Fruit fly (Drosophila melanogaster) whole organism, embryonic: ENCODE measurements around the gene CG12477.

Experiments used
- Aef1 ChIP-seq: fragments of 200-800 bp; sonication (Bioruptor generic); IDR thresholded peaks from 3 replicates; pipeline ENCODE4 v1.3.6; 2022; ENCODE audit warnings: missing biosample characterization, missing genetic modification characterization
- Atf3 ChIP-seq: fragments of 200-800 bp; sonication (Bioruptor generic); optimal IDR thresholded peaks from 3 replicates; lab custom pipeline; 2016; ENCODE audit warnings: missing biosample characterization, missing genetic modification characterization
- Blimp-1 ChIP-seq: fragments of 200-800 bp; sonication (Bioruptor generic); optimal IDR thresholded peaks from 3 replicates; lab custom pipeline; 2018; ENCODE audit warnings: missing biosample characterization, missing genetic modification characterization, mild to moderate bottlenecking, moderate library complexity, missing genetic modification reagents
- BtbVII ChIP-seq: fragments of 200-800 bp; sonication (Bioruptor generic); optimal IDR thresholded peaks from 3 replicates; lab custom pipeline; 2017; ENCODE audit warnings: missing biosample characterization, mild to moderate bottlenecking, missing genetic modification characterization
- CG10274 ChIP-seq: fragments of 200-800 bp; sonication (Bioruptor generic); optimal IDR thresholded peaks from 3 replicates; lab custom pipeline; 2017; ENCODE audit warnings: missing biosample characterization, mild to moderate bottlenecking, missing genetic modification characterization
- CG10979 ChIP-seq: fragments of 200-800 bp; sonication (Bioruptor generic); optimal IDR thresholded peaks from 2 replicates; lab custom pipeline; 2018; ENCODE audit warnings: missing biosample characterization, mild to moderate bottlenecking, missing genetic modification characterization, moderate library complexity
- CG12299 ChIP-seq: fragments of 200-800 bp; sonication (Bioruptor generic); optimal IDR thresholded peaks from 2 replicates; lab custom pipeline; 2018; ENCODE audit warnings: missing biosample characterization, mild to moderate bottlenecking, missing genetic modification characterization
- CG12769 ChIP-seq: fragments of 200-800 bp; sonication (Bioruptor generic); optimal IDR thresholded peaks from 2 replicates; lab custom pipeline; 2019; ENCODE audit warnings: missing biosample characterization, mild to moderate bottlenecking, missing genetic modification characterization, moderate library complexity
- CG1602 ChIP-seq: fragments of 200-800 bp; sonication (Bioruptor generic); optimal IDR thresholded peaks from 3 replicates; lab custom pipeline; 2016; ENCODE audit warnings: missing biosample characterization, missing genetic modification characterization
- CG17359 ChIP-seq: fragments of 200-800 bp; sonication (Bioruptor generic); optimal IDR thresholded peaks from 3 replicates; lab custom pipeline; 2018; ENCODE audit warnings: missing biosample characterization, mild to moderate bottlenecking, missing genetic modification characterization, moderate library complexity
- CG17385 ChIP-seq: fragments of 200-800 bp; sonication (Bioruptor generic); optimal IDR thresholded peaks from 3 replicates; lab custom pipeline; 2018; ENCODE audit warnings: missing biosample characterization, mild to moderate bottlenecking, missing genetic modification characterization
- CG2120 ChIP-seq: fragments of 200-800 bp; sonication (Bioruptor generic); optimal IDR thresholded peaks from 3 replicates; lab custom pipeline; 2016; ENCODE audit warnings: missing biosample characterization, missing genetic modification characterization
- CG2199 ChIP-seq: fragments of 200-800 bp; sonication (Bioruptor generic); IDR thresholded peaks from 3 replicates; pipeline ENCODE4 v1.3.6; 2022; ENCODE audit warnings: missing biosample characterization, missing genetic modification characterization
- CG33557 ChIP-seq: fragments of 200-800 bp; sonication (Bioruptor generic); optimal IDR thresholded peaks from 2 replicates; lab custom pipeline; 2019; ENCODE audit warnings: missing biosample characterization, mild to moderate bottlenecking, missing genetic modification characterization, moderate library complexity
- CG8281 ChIP-seq: fragments of 200-800 bp; sonication (Bioruptor generic); optimal IDR thresholded peaks from 2 replicates; lab custom pipeline; 2018; ENCODE audit warnings: missing biosample characterization, mild to moderate bottlenecking, missing genetic modification characterization, moderate library complexity
- CG8359 ChIP-seq: fragments of 200-800 bp; sonication (Bioruptor generic); optimal IDR thresholded peaks from 2 replicates; lab custom pipeline; 2017; ENCODE audit warnings: missing biosample characterization, mild to moderate bottlenecking, missing genetic modification characterization, borderline replicate concordance
- CG8388 ChIP-seq: fragments of 200-800 bp; sonication (Bioruptor generic); optimal IDR thresholded peaks from 2 replicates; lab custom pipeline; 2019; ENCODE audit warnings: missing biosample characterization, mild to moderate bottlenecking, missing genetic modification characterization, moderate library complexity
- CG8478 ChIP-seq: fragments of >200 bp; optimal IDR thresholded peaks from 2 replicates; lab custom pipeline; 2018
- CG9727 ChIP-seq: fragments of 200-800 bp; sonication (Bioruptor generic); optimal IDR thresholded peaks from 3 replicates; lab custom pipeline; 2017; ENCODE audit warnings: missing biosample characterization, mild to moderate bottlenecking, missing genetic modification characterization
- Dll ChIP-seq: fragments of 200-800 bp; sonication (Bioruptor generic); IDR thresholded peaks from 4 replicates; pipeline ENCODE4 v1.3.6; 2022; ENCODE audit warnings: missing biosample characterization, missing genetic modification characterization; ENCODE audit not compliant: partially characterized antibody
- HLH4C ChIP-seq: fragments of 200-800 bp; sonication (Bioruptor generic); IDR thresholded peaks from 3 replicates; pipeline ENCODE4 v1.3.6; 2022; ENCODE audit warnings: missing biosample characterization, missing genetic modification characterization; ENCODE audit not compliant: partially characterized antibody
- Hey ChIP-seq: fragments of 200-800 bp; sonication (Bioruptor generic); optimal IDR thresholded peaks from 3 replicates; lab custom pipeline; 2018; ENCODE audit warnings: missing biosample characterization, mild to moderate bottlenecking, missing genetic modification characterization
- Hr3 ChIP-seq: fragments of 200-800 bp; sonication (Bioruptor generic); optimal IDR thresholded peaks from 3 replicates; lab custom pipeline; 2016; ENCODE audit warnings: missing biosample characterization, missing genetic modification characterization
- Max ChIP-seq: fragments of 200-800 bp; sonication (Bioruptor generic); optimal IDR thresholded peaks from 2 replicates; lab custom pipeline; 2016; ENCODE audit warnings: missing biosample characterization, mild to moderate bottlenecking, missing genetic modification characterization
- Opbp ChIP-seq: fragments of 200-800 bp; sonication (Bioruptor generic); IDR thresholded peaks from 3 replicates; pipeline ENCODE4 v1.3.6; 2022; ENCODE audit warnings: missing biosample characterization, missing genetic modification characterization; ENCODE audit not compliant: partially characterized antibody
- Ptx1 ChIP-seq: fragments of 200-800 bp; sonication (Bioruptor generic); IDR thresholded peaks from 2 replicates; pipeline ENCODE4 v1.3.6; 2022; ENCODE audit warnings: missing biosample characterization, missing genetic modification characterization
- Spps ChIP-seq: fragments of 200-800 bp; sonication (Bioruptor generic); optimal IDR thresholded peaks from 2 replicates; lab custom pipeline; 2018; ENCODE audit warnings: missing biosample characterization, mild to moderate bottlenecking, missing genetic modification characterization
- Ssrp ChIP-seq: fragments of 200-800 bp; sonication (Bioruptor generic); optimal IDR thresholded peaks from 2 replicates; lab custom pipeline; 2018; ENCODE audit warnings: missing biosample characterization, mild to moderate bottlenecking, missing genetic modification characterization, moderate library complexity
- Trl ChIP-seq, 3 experiments: fragments of >200 bp in 2 of 3; fragments of 200-800 bp in 1 of 3; sonication (Bioruptor generic) in 1 of 3; optimal IDR thresholded peaks; 2 replicates in 1 of 3; 3 replicates in 2 of 3; lab custom pipeline; 2016 to 2017; ENCODE audit warnings: missing biosample characterization in 1 of 3, missing genetic modification characterization in 1 of 3
- ab ChIP-seq: fragments of 200-800 bp; sonication (Bioruptor generic); optimal IDR thresholded peaks from 2 replicates; lab custom pipeline; 2016; ENCODE audit warnings: missing biosample characterization, missing genetic modification characterization
- chn ChIP-seq: fragments of 200-800 bp; sonication (Bioruptor generic); optimal IDR thresholded peaks from 2 replicates; lab custom pipeline; 2016; ENCODE audit warnings: missing biosample characterization, missing genetic modification characterization
- ci ChIP-seq: fragments of 200-800 bp; sonication (Bioruptor generic); IDR thresholded peaks from 3 replicates; pipeline ENCODE4 v1.3.6; 2022; ENCODE audit warnings: missing biosample characterization, missing genetic modification characterization
- crol ChIP-seq: fragments of 200-800 bp; sonication (Bioruptor generic); IDR thresholded peaks from 2 replicates; pipeline ENCODE4 v1.3.6; 2022; ENCODE audit warnings: missing biosample characterization, missing genetic modification characterization
- dm ChIP-seq: fragments of 200-800 bp; sonication (Bioruptor generic); optimal IDR thresholded peaks from 3 replicates; lab custom pipeline; 2016; ENCODE audit warnings: missing biosample characterization, missing genetic modification characterization
- dmrt11E ChIP-seq: fragments of 200-800 bp; sonication (Bioruptor generic); optimal IDR thresholded peaks from 3 replicates; lab custom pipeline; 2018; ENCODE audit warnings: missing biosample characterization, mild to moderate bottlenecking, missing genetic modification characterization, moderate library complexity
- ftz-f1 ChIP-seq: fragments of 200-800 bp; sonication (Bioruptor generic); optimal IDR thresholded peaks from 2 replicates; lab custom pipeline; 2016; ENCODE audit warnings: missing biosample characterization, missing genetic modification characterization
- hkb ChIP-seq, 2 experiments: fragments of 200-800 bp in 1 of 2; fragments of >200 bp in 1 of 2; sonication (Bioruptor generic) in 1 of 2; IDR thresholded peaks in 1 of 2; optimal IDR thresholded peaks in 1 of 2; 2 replicates each; pipeline versions ENCODE4 v1.3.6 to Lab custom; 2017 to 2022; ENCODE audit warnings: missing biosample characterization in 1 of 2, missing genetic modification characterization in 1 of 2
- kah ChIP-seq: fragments of 200-800 bp; sonication (Bioruptor generic); optimal IDR thresholded peaks from 2 replicates; lab custom pipeline; 2018; ENCODE audit warnings: missing biosample characterization, mild to moderate bottlenecking, missing genetic modification characterization
- kni ChIP-seq: fragments of 200-800 bp; sonication (Bioruptor generic); optimal IDR thresholded peaks from 3 replicates; lab custom pipeline; 2017; ENCODE audit warnings: mild to moderate bottlenecking, missing biosample characterization, missing genetic modification reagents, missing genetic modification characterization
- otp ChIP-seq: fragments of 200-800 bp; sonication (Bioruptor generic); IDR thresholded peaks from 3 replicates; pipeline ENCODE4, ENCODE4 v1.3.6; 2022; ENCODE audit warnings: missing biosample characterization, missing genetic modification characterization
- psq ChIP-seq: fragments of 200-800 bp; sonication (Bioruptor generic); optimal IDR thresholded peaks from 2 replicates; lab custom pipeline; 2017; ENCODE audit warnings: missing biosample characterization, missing genetic modification characterization
- row ChIP-seq: fragments of 200-800 bp; sonication (Bioruptor generic); IDR thresholded peaks from 3 replicates; pipeline ENCODE4 v1.3.6; 2022; ENCODE audit warnings: missing biosample characterization, missing genetic modification characterization
- sens-2 ChIP-seq: fragments of 200-800 bp; sonication (Bioruptor generic); IDR thresholded peaks from 2 replicates; pipeline ENCODE4 v1.3.6; 2022; ENCODE audit warnings: missing biosample characterization, missing genetic modification characterization
- sim ChIP-seq: fragments of 200-800 bp; sonication (Bioruptor generic); IDR thresholded peaks from 2 replicates; pipeline ENCODE4 v1.3.6; 2022; ENCODE audit warnings: missing biosample characterization, missing genetic modification characterization
- sna ChIP-seq: fragments of 200-800 bp; sonication (Bioruptor generic); IDR thresholded peaks from 2 replicates; pipeline ENCODE4 v1.3.6; 2022; ENCODE audit warnings: missing biosample characterization, missing genetic modification characterization; ENCODE audit not compliant: partially characterized antibody
- sug ChIP-seq: fragments of 200-800 bp; optimal IDR thresholded peaks from 2 replicates; lab custom pipeline; 2019; ENCODE audit warnings: missing biosample characterization, mild to moderate bottlenecking, missing genetic modification characterization, moderate library complexity

CG12477 gene

DNA sequence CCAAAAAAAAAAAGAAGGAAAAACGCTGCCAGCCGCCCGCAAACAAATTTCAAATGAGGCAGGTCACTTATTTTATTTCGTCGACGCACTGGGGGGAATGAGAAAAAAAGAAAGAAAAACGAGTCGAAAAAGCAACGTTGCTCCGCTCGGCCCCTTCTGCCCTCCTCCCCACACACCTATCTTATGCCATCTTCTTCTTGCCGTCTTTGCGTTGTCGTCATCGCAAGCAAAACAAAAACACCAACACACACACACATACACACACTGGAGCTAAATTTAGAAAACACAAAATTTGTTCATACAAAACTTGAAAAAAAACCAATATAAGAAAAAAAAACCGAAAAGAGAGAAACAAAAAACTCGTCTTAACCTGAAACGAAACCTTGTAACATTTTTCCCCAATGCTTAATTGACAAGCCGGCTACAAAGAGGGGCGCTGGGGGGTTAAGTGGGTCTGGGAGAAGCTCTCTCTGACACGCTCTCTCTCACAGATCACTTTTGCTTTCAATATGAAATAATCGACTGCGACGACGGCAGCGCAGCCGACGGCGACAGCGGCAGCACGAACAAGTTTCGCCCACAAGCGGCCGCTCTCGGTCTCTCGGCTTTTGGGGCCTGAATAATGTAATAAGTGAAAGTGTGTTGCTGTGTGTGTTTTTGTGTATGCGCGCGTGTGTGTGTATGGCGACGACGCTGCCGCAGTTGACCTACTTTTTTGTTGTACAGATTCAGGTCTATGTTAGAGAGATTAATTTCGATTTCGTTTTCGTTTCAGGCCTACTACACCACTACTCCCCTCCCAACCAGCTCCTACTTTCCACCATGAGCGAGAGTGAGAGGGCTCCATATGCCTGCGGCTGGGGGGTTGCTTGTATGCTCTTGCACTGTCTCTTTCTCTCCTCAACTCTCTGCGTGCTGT, 48.3 kb upstream of the CG12477 start:
- peak; percentile 17 for TF ChIP-seq CG2120
- peak; percentile 52 for TF ChIP-seq CG8359 (GFP tag; lab: Kevin White, UChicago)
- TF ChIP-seq CG8281 (tag; lab: Kevin White, UChicago): peak; percentile 0
- TF ChIP-seq crol: peak; percentile 96
- TF ChIP-seq hkb (optimal IDR thresholded peaks at IDR 0.05; lab: Kevin White, UChicago): no peak
- 0 out of 2 replicates have a peak, but pooled peaks have one; percentile 12 for TF ChIP-seq hkb (GFP tag; IDR thresholded peaks at IDR 0.05; lab: Robert Waterston, UW)
- no peak for TF ChIP-seq Hey (tag; lab: Kevin White, UChicago)
- 0 out of 2 replicates have a peak, but pooled peaks have one; percentile 42 for TF ChIP-seq sna (GFP tag; lab: Robert Waterston, UW)
- peak; percentile 46 for TF ChIP-seq Spps (tag; lab: Kevin White, UChicago)
- TF ChIP-seq chn (GFP tag; lab: Kevin White, UChicago): peak; percentile 57
- TF ChIP-seq CG2199 (GFP tag; lab: Robert Waterston, UW): 0 out of 3 replicates have a peak, but pooled peaks have one; percentile 9
- TF ChIP-seq psq (GFP tag; lab: Kevin White, UChicago): peak; percentile 26
- peak; percentile 95 for TF ChIP-seq CG12769 (tag; lab: Kevin White, UChicago)
- TF ChIP-seq Aef1: peak; percentile 82
- TF ChIP-seq sens-2: peak; percentile 46; the same call in 1 of the 2 replicates
- peak; percentile 100 for TF ChIP-seq Blimp-1
- peak; percentile 18 for TF ChIP-seq CG10979 (tag; lab: Kevin White, UChicago)
- TF ChIP-seq BtbVII (GFP tag; lab: Kevin White, UChicago): peak; percentile 14
- no peak for TF ChIP-seq CG10274 (GFP tag; lab: Kevin White, UChicago)
- TF ChIP-seq Ssrp (tag; lab: Kevin White, UChicago): no peak
- peak; percentile 55; the same call in 2 of the 3 replicates for TF ChIP-seq ci (GFP tag; lab: Robert Waterston, UW)
- peak; percentile 26; the same call in 1 of the 3 replicates for TF ChIP-seq HLH4C (GFP tag; lab: Robert Waterston, UW)
- TF ChIP-seq Atf3 (GFP tag; lab: Kevin White, UChicago): peak; percentile 61
- TF ChIP-seq CG8478 (lab: Kevin White, UChicago): peak; percentile 73
- TF ChIP-seq ftz-f1 (GFP tag; lab: Kevin White, UChicago): peak; percentile 99
- peak; percentile 94 for TF ChIP-seq CG33557 (GFP tag; lab: Kevin White, UChicago)
- peak; percentile 34 for TF ChIP-seq dmrt11E (tag; lab: Kevin White, UChicago)
- TF ChIP-seq Max (GFP tag; lab: Kevin White, UChicago): no peak
- TF ChIP-seq CG1602: no peak
- peak; percentile 85 for TF ChIP-seq sug (tag; lab: Kevin White, UChicago)
- peak; percentile 4; the same call in 1 of the 3 replicates for TF ChIP-seq otp
- peak; percentile 21; the same call in 1 of the 3 replicates for TF ChIP-seq row (GFP tag; lab: Robert Waterston, UW)
- peak; percentile 89 for TF ChIP-seq CG17385 (GFP tag; lab: Kevin White, UChicago)
- peak; percentile 96 for TF ChIP-seq kni
- TF ChIP-seq CG12299 (tag; lab: Kevin White, UChicago): no peak
- peak; percentile 32 for TF ChIP-seq ab
- TF ChIP-seq Trl (optimal IDR thresholded peaks at IDR 0.05; lab: Kevin White, UChicago): peak; percentile 77 to 92
- peak; percentile 62 for TF ChIP-seq Trl (GFP tag; optimal IDR thresholded peaks at IDR 0.05; lab: Kevin White, UChicago)
- peak; percentile 37 for TF ChIP-seq CG17359
- peak; percentile 3 for TF ChIP-seq kah
- peak; percentile 29; the same call in 1 of the 2 replicates for TF ChIP-seq Ptx1 (GFP tag; lab: Robert Waterston, UW)
- TF ChIP-seq Dll (GFP tag; lab: Robert Waterston, UW): 0 out of 4 replicates have a peak, but pooled peaks have one; percentile 13
- TF ChIP-seq dm (GFP tag; lab: Kevin White, UChicago): peak; percentile 6
- TF ChIP-seq Opbp (GFP tag; lab: Robert Waterston, UW): 0 out of 3 replicates have a peak, but pooled peaks have one; percentile 12
- TF ChIP-seq CG9727 (GFP tag; lab: Kevin White, UChicago): peak; percentile 66
- no peak for TF ChIP-seq CG8388 (GFP tag; lab: Kevin White, UChicago)
- peak; percentile 92 for TF ChIP-seq Hr3 (GFP tag; lab: Kevin White, UChicago)
- TF ChIP-seq sim (GFP tag; lab: Robert Waterston, UW): 0 out of 2 replicates have a peak, but pooled peaks have one; percentile 42
